Worm (Caenorhabditis elegans): ENCODE data around the gene F57C12.6.

ce11 chrX:527663-528062 is 26.1 kb downstream of the F57C12.6 start:
- TF ChIP-seq nhr-237 (tag; optimal IDR thresholded peaks at IDR 0.05) (no peak), nhr-12 (tag; optimal IDR thresholded peaks at IDR 0.05) (no peak), pha-4 (tag; optimal IDR thresholded peaks at IDR 0.05) (no peak), ztf-11 (tag; optimal IDR thresholded peaks at IDR 0.05) (no peak)
